Worm (Caenorhabditis elegans) whole organism, midembryonic: ENCODE data around the gene nog-1.

Experiments used
- cog-1 ChIP-seq: sonication (generic microtip); optimal IDR thresholded peaks from 2 replicates; lab custom pipeline; 2016; ENCODE audit warnings: missing genetic modification characterization, missing compliant biosample characterization
- flt-1 ChIP-seq: fragments of 200-800 bp; sonication (Bioruptor generic); IDR thresholded peaks from 2 replicates; pipeline ENCODE4 v1.3.6; 2022; ENCODE audit warnings: missing genetic modification characterization, missing compliant biosample characterization
- klf-2 ChIP-seq: fragments of 200-800 bp; sonication (Bioruptor generic); conservative IDR thresholded peaks from 2 replicates; pipeline ENCODE4 v1.3.6; 2022; ENCODE audit warnings: missing genetic modification reagents, missing genetic modification characterization, missing compliant biosample characterization
- med-1 ChIP-seq: sonication (generic microtip); optimal IDR thresholded peaks from 2 replicates; lab custom pipeline; 2017; ENCODE audit warnings: missing genetic modification characterization, mild to moderate bottlenecking, missing compliant biosample characterization, antibody characterized with exemption, missing genetic modification reagents; ENCODE audit not compliant: insufficient read depth
- ref-1 ChIP-seq: fragments of 200-800 bp; sonication (Bioruptor generic); conservative IDR thresholded peaks from 2 replicates; pipeline ENCODE4 v1.3.6; 2022; ENCODE audit warnings: missing genetic modification reagents, missing genetic modification characterization, missing compliant biosample characterization
- tab-1 ChIP-seq: fragments of 200-800 bp; sonication (Bioruptor generic); IDR thresholded peaks from 2 replicates; pipeline ENCODE4 v1.3.6; 2022; ENCODE audit warnings: missing genetic modification characterization, missing compliant biosample characterization
- ztf-29 ChIP-seq: fragments of 200-800 bp; sonication (Bioruptor generic); IDR thresholded peaks from 2 replicates; pipeline ENCODE4 v1.3.6; 2022; ENCODE audit warnings: missing genetic modification reagents, missing genetic modification characterization, missing compliant biosample characterization

ce11 chrIV:379605-380004 is 14.1 kb upstream of the nog-1 start:
- no peak for TF ChIP-seq ref-1 (GFP tag; lab: Robert Waterston, UW)
- no peak for TF ChIP-seq klf-2 (GFP tag; lab: Robert Waterston, UW)
- TF ChIP-seq tab-1, result no peak
- no peak for TF ChIP-seq flt-1
- no peak for TF ChIP-seq med-1 (GFP tag; lab: Kevin White, UChicago)
- no peak for TF ChIP-seq ztf-29 (GFP tag; lab: Robert Waterston, UW)
- no peak for TF ChIP-seq cog-1 (tag; lab: Kevin White, UChicago)
